Worm (Caenorhabditis elegans): ENCODE measurements around the gene tufm-1.
A peak's percentile ranks its signal among the peaks of the same experiment; 100 is the strongest.

ce11 chrIII:2795442-2796023, 19.2 kb downstream of the tufm-1 start:
- TF ChIP-seq T22C8.4 (GFP tag; IDR thresholded peaks at IDR 0.05) (no peak), cog-1 (tag; optimal IDR thresholded peaks at IDR 0.05) (no peak), med-1 (GFP tag; optimal IDR thresholded peaks at IDR 0.05; ENCODE audit: insufficient read depth) (no peak), ztf-29 (GFP tag; IDR thresholded peaks at IDR 0.05) (0 out of 2 replicates have a peak, but pooled peaks have one; percentile 42), klf-2 (GFP tag; conservative IDR thresholded peaks at IDR 0.05) (no peak), ref-1 (GFP tag; conservative IDR thresholded peaks at IDR 0.05) (no peak), ztf-23 (GFP tag; IDR thresholded peaks at IDR 0.05) (no peak)
